Worm (Caenorhabditis elegans) whole organism, mixed stage, embryonic: ENCODE data around the gene rfip-1.
A peak's percentile ranks its signal among the peaks of the same experiment; 100 is the strongest.

Experiments used
- M03D4.4 ChIP-seq: sonication (generic microtip); optimal IDR thresholded peaks from 2 replicates; lab custom pipeline; 2017; ENCODE audit warnings: mild to moderate bottlenecking, missing genetic modification characterization, missing compliant biosample characterization
- bed-3 ChIP-seq: fragments of 200-800 bp; sonication (Bioruptor generic); optimal IDR thresholded peaks from 3 replicates; lab custom pipeline; 2018; ENCODE audit warnings: mild to moderate bottlenecking, missing genetic modification characterization, moderate library complexity, missing compliant biosample characterization
- blmp-1 ChIP-seq: fragments of 150-350 bp; optimal IDR thresholded peaks from 2 replicates; lab custom pipeline; 2014; ENCODE audit warnings: missing biosample characterization, missing genetic modification characterization
- ceh-43 ChIP-seq: fragments of 200-800 bp; sonication (Bioruptor generic); optimal IDR thresholded peaks from 2 replicates; lab custom pipeline; 2018; ENCODE audit warnings: mild to moderate bottlenecking, missing genetic modification characterization, moderate library complexity, missing compliant biosample characterization
- ceh-83 ChIP-seq: fragments of 200-800 bp; sonication (Bioruptor generic); optimal IDR thresholded peaks from 2 replicates; lab custom pipeline; 2018; ENCODE audit warnings: mild to moderate bottlenecking, missing genetic modification characterization, missing compliant biosample characterization
- ces-1 ChIP-seq: fragments of 150-350 bp; optimal IDR thresholded peaks from 2 replicates; lab custom pipeline; 2014; ENCODE audit warnings: missing biosample characterization, missing genetic modification reagents, missing genetic modification characterization
- cnd-1 ChIP-seq: fragments of 200-800 bp; sonication (Bioruptor generic); optimal IDR thresholded peaks from 2 replicates; lab custom pipeline; 2018; ENCODE audit warnings: mild to moderate bottlenecking, missing genetic modification characterization, missing compliant biosample characterization
- drap-1 ChIP-seq: fragments of 200-800 bp; sonication (Bioruptor generic); optimal IDR thresholded peaks from 3 replicates; lab custom pipeline; 2018; ENCODE audit warnings: mild to moderate bottlenecking, missing genetic modification characterization, missing compliant biosample characterization
- elt-1 ChIP-seq: sonication (generic microtip); optimal IDR thresholded peaks from 2 replicates; lab custom pipeline; 2017; ENCODE audit warnings: missing genetic modification characterization, mild to moderate bottlenecking, missing compliant biosample characterization, antibody characterized with exemption, moderate library complexity, borderline replicate concordance; ENCODE audit not compliant: insufficient read depth
- elt-3 ChIP-seq: fragments of 150-350 bp; optimal IDR thresholded peaks from 2 replicates; lab custom pipeline; 2014; ENCODE audit warnings: missing biosample characterization, missing genetic modification characterization
- flh-1 ChIP-seq: fragments of 200-800 bp; sonication (Bioruptor generic); optimal IDR thresholded peaks from 2 replicates; lab custom pipeline; 2018; ENCODE audit warnings: mild to moderate bottlenecking, missing genetic modification characterization, moderate library complexity, missing compliant biosample characterization
- ham-2 ChIP-seq: fragments of 200-800 bp; sonication (Bioruptor generic); optimal IDR thresholded peaks from 2 replicates; lab custom pipeline; 2018; ENCODE audit warnings: mild to moderate bottlenecking, missing genetic modification characterization, missing compliant biosample characterization
- hlh-1 ChIP-seq: fragments of 150-350 bp; optimal IDR thresholded peaks from 2 replicates; lab custom pipeline; 2014; ENCODE audit warnings: missing biosample characterization, missing genetic modification reagents, missing genetic modification characterization
- lin-13 ChIP-seq: fragments of 150-350 bp; optimal IDR thresholded peaks from 2 replicates; lab custom pipeline; 2014; ENCODE audit warnings: missing biosample characterization, missing genetic modification characterization
- lin-32 ChIP-seq: fragments of 200-800 bp; sonication (Bioruptor generic); optimal IDR thresholded peaks from 2 replicates; lab custom pipeline; 2018; ENCODE audit warnings: mild to moderate bottlenecking, missing genetic modification characterization, missing compliant biosample characterization
- lsy-2 ChIP-seq: fragments of 150-350 bp; optimal IDR thresholded peaks from 2 replicates; lab custom pipeline; 2014; ENCODE audit warnings: missing biosample characterization, missing genetic modification characterization
- mab-5 ChIP-seq: fragments of 150-350 bp; optimal IDR thresholded peaks from 2 replicates; lab custom pipeline; 2014; ENCODE audit warnings: missing biosample characterization, missing genetic modification characterization
- mep-1 ChIP-seq: fragments of 150-350 bp; optimal IDR thresholded peaks from 2 replicates; lab custom pipeline; 2017; ENCODE audit warnings: missing biosample characterization, missing genetic modification reagents, missing genetic modification characterization, inconsistent platforms
- mls-2 ChIP-seq: sonication (generic microtip); optimal IDR thresholded peaks from 2 replicates; lab custom pipeline; 2016; ENCODE audit warnings: mild to moderate bottlenecking, missing genetic modification characterization, moderate library complexity, missing compliant biosample characterization
- nhr-12 ChIP-seq: fragments of 150-350 bp; optimal IDR thresholded peaks from 2 replicates; lab custom pipeline; 2014; ENCODE audit warnings: missing biosample characterization, missing genetic modification characterization
- nhr-237 ChIP-seq: fragments of 150-350 bp; optimal IDR thresholded peaks from 2 replicates; lab custom pipeline; 2014; ENCODE audit warnings: missing biosample characterization, missing genetic modification characterization
- nhr-28 ChIP-seq: fragments of 150-350 bp; optimal IDR thresholded peaks from 2 replicates; lab custom pipeline; 2014; ENCODE audit warnings: missing biosample characterization, missing genetic modification characterization
- nhr-76 ChIP-seq: sonication (generic microtip); optimal IDR thresholded peaks from 2 replicates; lab custom pipeline; 2017; ENCODE audit warnings: missing biosample characterization, missing genetic modification characterization
- pha-4 ChIP-seq: fragments of 150-350 bp; optimal IDR thresholded peaks from 2 replicates; lab custom pipeline; 2018; ENCODE audit warnings: missing biosample characterization, missing genetic modification reagents, missing genetic modification characterization
- snpc-4 ChIP-seq: fragments of 150-350 bp; optimal IDR thresholded peaks from 2 replicates; lab custom pipeline; 2014; ENCODE audit warnings: missing biosample characterization, missing genetic modification characterization
- tbx-8 ChIP-seq: fragments of 200-800 bp; sonication (Bioruptor generic); optimal IDR thresholded peaks from 2 replicates; lab custom pipeline; 2018; ENCODE audit warnings: mild to moderate bottlenecking, missing genetic modification characterization, moderate library complexity, missing compliant biosample characterization
- unc-120 ChIP-seq: sonication (generic microtip); optimal IDR thresholded peaks from 2 replicates; lab custom pipeline; 2017; ENCODE audit warnings: missing genetic modification characterization, missing compliant biosample characterization; ENCODE audit not compliant: poor library complexity, severe bottlenecking
- unc-39 ChIP-seq: fragments of 150-350 bp; optimal IDR thresholded peaks from 2 replicates; lab custom pipeline; 2014; ENCODE audit warnings: missing biosample characterization, missing genetic modification characterization
- unc-62 ChIP-seq: fragments of 150-350 bp; optimal IDR thresholded peaks from 2 replicates; lab custom pipeline; 2014; ENCODE audit warnings: missing biosample characterization, missing genetic modification reagents, missing genetic modification characterization
- zip-8 ChIP-seq: fragments of 150-350 bp; optimal IDR thresholded peaks from 2 replicates; lab custom pipeline; 2014; ENCODE audit warnings: missing biosample characterization, missing genetic modification characterization
- ztf-11 ChIP-seq: fragments of 150-350 bp; optimal IDR thresholded peaks from 2 replicates; lab custom pipeline; 2014; ENCODE audit warnings: missing biosample characterization, missing genetic modification characterization

The rfip-1 gene

DNA sequence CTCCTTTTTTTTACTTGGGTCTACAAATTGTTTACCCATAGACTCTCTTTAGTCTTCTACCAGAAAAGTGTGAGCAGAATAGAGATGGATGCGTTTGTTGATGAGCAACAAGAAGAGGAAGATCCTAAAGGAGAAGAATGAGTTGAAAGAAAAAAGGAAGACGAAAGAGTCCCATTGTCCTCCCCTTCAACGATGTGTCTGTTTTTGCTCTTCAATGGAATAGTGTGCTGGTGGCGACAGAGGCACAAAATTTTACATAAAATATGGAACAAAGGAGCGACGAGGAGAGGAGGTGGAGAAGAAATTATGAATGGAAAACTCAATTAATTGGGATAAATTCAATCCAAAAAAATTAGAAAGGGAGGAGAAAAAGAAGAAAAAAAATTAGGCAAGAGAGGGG lies 23.7 kb upstream of the rfip-1 start:
- TF ChIP-seq drap-1 (no peak), elt-3 (tag; lab: Kevin White, UChicago) (no peak), lin-13 (tag; lab: Kevin White, UChicago) (no peak), mep-1 (tag; lab: Kevin White, UChicago) (no peak), ham-2 (GFP tag; lab: Kevin White, UChicago) (no peak), ceh-43 (GFP tag; lab: Kevin White, UChicago) (no peak), hlh-1 (no peak), elt-1 (no peak), unc-62 (GFP tag; lab: Kevin White, UChicago) (no peak), mab-5 (tag; lab: Kevin White, UChicago) (no peak), lin-32 (GFP tag; lab: Kevin White, UChicago) (no peak), blmp-1 (tag; lab: Kevin White, UChicago) (no peak)
- TF ChIP-seq, all 35 proteins: peak for 0

DNA sequence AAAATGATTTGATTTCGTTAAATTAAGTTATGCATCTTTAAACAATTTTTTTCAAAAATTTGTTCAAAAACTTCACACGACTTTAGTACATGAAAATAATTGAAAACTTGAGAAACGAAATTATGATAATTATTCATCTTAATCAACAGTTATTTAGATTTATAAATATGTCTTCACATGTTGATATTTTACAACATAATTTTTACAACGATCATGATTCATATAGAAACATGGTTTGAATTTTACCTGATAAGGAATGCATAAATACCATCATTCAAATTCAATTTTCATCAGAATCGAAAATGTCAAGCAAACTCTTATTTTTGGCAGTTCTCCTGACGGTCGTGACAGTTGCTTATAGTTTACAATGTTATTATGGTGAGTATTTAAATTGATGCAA lies 20.5 kb upstream of the rfip-1 start, which contains the start of gene tag-234:
tag-234 (plus strand) TSS at position 301 of the 400 bp plus-strand sequence.
- TF ChIP-seq bed-3 (GFP tag; lab: Kevin White, UChicago) (no peak), nhr-76 (no peak), drap-1 (no peak), tbx-8 (GFP tag; lab: Kevin White, UChicago) (no peak), lsy-2 (tag; lab: Kevin White, UChicago) (no peak), elt-1 (no peak), cnd-1 (tag; lab: Kevin White, UChicago) (no peak), mab-5 (tag; lab: Kevin White, UChicago) (no peak), unc-120 (no peak), ces-1 (GFP tag; lab: Kevin White, UChicago) (no peak), nhr-12 (tag; lab: Kevin White, UChicago) (no peak)

ce11 chrII:5865405-5866308 lies 18.7 kb upstream of the rfip-1 start, which contains the start of gene F55C12.19:
Gene F55C12.19 (plus strand): TSS chrII:5866139.
- no peak for TF ChIP-seq elt-3 (tag; lab: Kevin White, UChicago)
- TF ChIP-seq snpc-4 (tag; lab: Kevin White, UChicago) = no peak
- TF ChIP-seq ham-2 (GFP tag; lab: Kevin White, UChicago) = no peak
- no peak for TF ChIP-seq zip-8 (tag; lab: Kevin White, UChicago)

- no peak for TF ChIP-seq lsy-2 (tag; lab: Kevin White, UChicago)
- no peak for TF ChIP-seq unc-39
- no peak for TF ChIP-seq unc-120
- TF ChIP-seq M03D4.4 (tag; lab: Kevin White, UChicago) = no peak
- no peak for TF ChIP-seq ham-2 (GFP tag; lab: Kevin White, UChicago)
- no peak for TF ChIP-seq unc-62 (GFP tag; lab: Kevin White, UChicago)
- TF ChIP-seq mep-1 (tag; lab: Kevin White, UChicago) = no peak
- no peak for TF ChIP-seq nhr-76
- TF ChIP-seq nhr-237 (tag; lab: Kevin White, UChicago) = no peak
- no peak for TF ChIP-seq lin-13 (tag; lab: Kevin White, UChicago)
- TF ChIP-seq mab-5 (tag; lab: Kevin White, UChicago) = no peak
- TF ChIP-seq cnd-1 (tag; lab: Kevin White, UChicago) = no peak
- no peak for TF ChIP-seq elt-3 (tag; lab: Kevin White, UChicago)
- no peak for TF ChIP-seq blmp-1 (tag; lab: Kevin White, UChicago)
- no peak for TF ChIP-seq nhr-28
- TF ChIP-seq ces-1 (GFP tag; lab: Kevin White, UChicago) = no peak
- TF ChIP-seq pha-4 = no peak
These were observed 17.4 kb upstream of the rfip-1 start for ce11 chrII:5866920-5867319.

DNA sequence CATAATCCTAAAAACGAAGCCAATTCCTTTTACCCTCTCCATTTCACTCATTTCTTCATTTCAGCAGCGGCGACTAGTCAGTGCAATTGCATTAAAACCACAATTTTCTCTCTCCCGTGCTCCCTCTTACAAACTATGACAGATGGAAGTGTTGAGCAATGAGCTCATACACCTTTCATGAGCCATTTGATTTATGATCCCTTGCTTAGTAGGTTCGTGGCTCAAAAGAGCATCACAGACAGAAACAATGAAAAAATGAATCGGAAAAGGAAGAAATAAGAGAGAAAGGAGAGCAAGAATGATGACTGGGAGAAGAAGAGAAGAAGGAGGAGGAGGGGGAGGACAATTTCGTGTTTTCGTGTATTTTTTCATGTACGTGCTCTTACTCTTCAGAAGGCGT lies 12.8 kb upstream of the rfip-1 start:
- TF ChIP-seq ham-2 (GFP tag; lab: Kevin White, UChicago) = no peak
- peak; percentile 36 for TF ChIP-seq ces-1 (GFP tag; lab: Kevin White, UChicago)

DNA sequence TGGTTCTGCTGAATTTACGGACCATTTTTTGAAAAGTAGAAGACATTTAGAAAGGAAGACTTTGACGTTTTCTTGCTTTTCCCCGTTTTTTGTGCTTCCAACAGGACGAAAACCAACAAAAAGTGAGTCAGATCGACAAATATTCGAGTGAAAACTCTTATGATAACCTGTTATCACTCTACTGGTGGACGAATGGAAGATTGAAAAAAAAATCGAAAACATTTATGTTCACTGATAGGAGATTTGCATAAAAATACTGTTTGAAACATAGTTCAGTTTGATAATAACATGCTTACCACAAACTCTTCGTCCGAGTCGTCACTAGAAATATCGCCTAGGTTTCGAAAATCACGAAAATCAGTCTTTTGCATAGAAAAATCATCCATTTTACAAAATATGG lies 11.9 kb upstream of the rfip-1 start:
- TF ChIP-seq mep-1 (tag; lab: Kevin White, UChicago) (no peak), flh-1 (GFP tag; lab: Kevin White, UChicago) (no peak), ztf-11 (tag; lab: Kevin White, UChicago) (no peak), ham-2 (GFP tag; lab: Kevin White, UChicago) (no peak), drap-1 (no peak), nhr-76 (no peak), elt-3 (tag; lab: Kevin White, UChicago) (no peak), hlh-1 (no peak), blmp-1 (tag; lab: Kevin White, UChicago) (no peak), ceh-83 (no peak), elt-1 (no peak), snpc-4 (tag; lab: Kevin White, UChicago) (no peak), tbx-8 (GFP tag; lab: Kevin White, UChicago) (no peak), cnd-1 (tag; lab: Kevin White, UChicago) (no peak), nhr-12 (tag; lab: Kevin White, UChicago) (no peak), unc-120 (no peak), unc-62 (GFP tag; lab: Kevin White, UChicago) (no peak), mls-2 (tag; lab: Kevin White, UChicago) (no peak)
